Worm (Caenorhabditis elegans): ENCODE results near the gene rig-6.

ce11 chrII:4749581-4749980 lies 62.3 kb downstream of the rig-6 start, which contains the start of gene F41C3.2:
- TF ChIP-seq tbx-37 (GFP tag; conservative IDR thresholded peaks at IDR 0.05) (no peak), hnd-1 (tag; optimal IDR thresholded peaks at IDR 0.05) (no peak), B0310.2 (tag; optimal IDR thresholded peaks at IDR 0.05) (no peak), scrt-1 (GFP tag; IDR thresholded peaks at IDR 0.05) (no peak), pes-1 (GFP tag; IDR thresholded peaks at IDR 0.05) (no peak)

All from whole organism, early embryonic.